Worm (Caenorhabditis elegans): ENCODE results near the gene K11G12.6.

The K11G12.6 gene

ce11 chrX:6722966-6723365 lies 6.5 kb downstream of the K11G12.6 start, which contains the start of gene smf-1:
Gene smf-1 (minus strand): TSS chrX:6723066.
- TF ChIP-seq dao-5 (tag; optimal IDR thresholded peaks at IDR 0.05) (no peak), him-1 (tag; optimal IDR thresholded peaks at IDR 0.05) (no peak), W03F9.2 (tag; optimal IDR thresholded peaks at IDR 0.05) (no peak)

ce11 chrX:6718595-6718994 lies 10.9 kb downstream of the K11G12.6 start, which contains the start of gene smf-2:
Gene smf-2 (minus strand): TSS chrX:6718695.
- TF ChIP-seq dao-5 (tag; optimal IDR thresholded peaks at IDR 0.05) (no peak), him-1 (tag; optimal IDR thresholded peaks at IDR 0.05) (no peak), W03F9.2 (tag; optimal IDR thresholded peaks at IDR 0.05) (no peak)

ce11 chrX:6713277-6713676 lies 16.2 kb downstream of the K11G12.6 start, which contains the start of gene nas-11:
Gene nas-11 (plus strand): TSS chrX:6713577.
- TF ChIP-seq dao-5 (tag; optimal IDR thresholded peaks at IDR 0.05) (no peak), W03F9.2 (tag; optimal IDR thresholded peaks at IDR 0.05) (no peak), him-1 (tag; optimal IDR thresholded peaks at IDR 0.05) (no peak)

ce11 chrX:6709238-6709637 lies 20.2 kb downstream of the K11G12.6 start, which contains the start of gene acr-3:
Gene acr-3 (plus strand): TSS chrX:6709538.
- TF ChIP-seq dao-5 (tag; optimal IDR thresholded peaks at IDR 0.05) (no peak), W03F9.2 (tag; optimal IDR thresholded peaks at IDR 0.05) (no peak), him-1 (tag; optimal IDR thresholded peaks at IDR 0.05) (no peak)

- TF ChIP-seq W03F9.2 (tag; optimal IDR thresholded peaks at IDR 0.05) (no peak), him-1 (tag; optimal IDR thresholded peaks at IDR 0.05) (no peak), dao-5 (tag; optimal IDR thresholded peaks at IDR 0.05) (no peak)
Measured at ce11 chrX:6705156-6705555, 24.3 kb downstream of the K11G12.6 start.

ce11 chrX:6702249-6702648 lies 27.2 kb downstream of the K11G12.6 start, which contains the start of gene acr-2:
Gene acr-2 (plus strand): TSS chrX:6702549.
- TF ChIP-seq W03F9.2 (tag; optimal IDR thresholded peaks at IDR 0.05) (no peak), dao-5 (tag; optimal IDR thresholded peaks at IDR 0.05) (no peak), him-1 (tag; optimal IDR thresholded peaks at IDR 0.05) (no peak)

- TF ChIP-seq him-1 (tag; optimal IDR thresholded peaks at IDR 0.05) (no peak), dao-5 (tag; optimal IDR thresholded peaks at IDR 0.05) (no peak), W03F9.2 (tag; optimal IDR thresholded peaks at IDR 0.05) (no peak)
Measured at ce11 chrX:6698267-6698666, 31.2 kb downstream of the K11G12.6 start, which contains the start of the genes F38B6.7 and F38B6.2. Gene F38B6.7 (minus strand): TSS chrX:6698367. Gene F38B6.2 (plus strand): TSS chrX:6698533.

- no peak for TF ChIP-seq dao-5 (tag; optimal IDR thresholded peaks at IDR 0.05)
- no peak for TF ChIP-seq him-1 (tag; optimal IDR thresholded peaks at IDR 0.05)
- TF ChIP-seq W03F9.2 (tag; optimal IDR thresholded peaks at IDR 0.05) = no peak
Measured at ce11 chrX:6693331-6693730, 36.1 kb downstream of the K11G12.6 start, which contains the start of gene F38B6.3. Gene F38B6.3 (plus strand): TSS chrX:6693631.

ce11 chrX:6692896-6693295 lies 36.6 kb downstream of the K11G12.6 start:
- TF ChIP-seq him-1 (tag; optimal IDR thresholded peaks at IDR 0.05) (no peak), dao-5 (tag; optimal IDR thresholded peaks at IDR 0.05) (no peak), W03F9.2 (tag; optimal IDR thresholded peaks at IDR 0.05) (no peak)

ce11 chrX:6691653-6692052 lies 37.8 kb downstream of the K11G12.6 start:
- TF ChIP-seq dao-5 (tag; optimal IDR thresholded peaks at IDR 0.05) = no peak
- TF ChIP-seq W03F9.2 (tag; optimal IDR thresholded peaks at IDR 0.05) = no peak

ce11 chrX:6689985-6690384 lies 39.5 kb downstream of the K11G12.6 start, which contains the start of gene F38B6.6:
Gene F38B6.6 (minus strand): TSS chrX:6690085.
- TF ChIP-seq him-1 (tag; optimal IDR thresholded peaks at IDR 0.05) (no peak), W03F9.2 (tag; optimal IDR thresholded peaks at IDR 0.05) (no peak), dao-5 (tag; optimal IDR thresholded peaks at IDR 0.05) (no peak)

ce11 chrX:6688953-6689562 lies 40.4 kb downstream of the K11G12.6 start:
- TF ChIP-seq him-1 (tag; optimal IDR thresholded peaks at IDR 0.05) (no peak), W03F9.2 (tag; optimal IDR thresholded peaks at IDR 0.05) (no peak), dao-5 (tag; optimal IDR thresholded peaks at IDR 0.05) (no peak)

- no peak for TF ChIP-seq W03F9.2 (tag; optimal IDR thresholded peaks at IDR 0.05)
- TF ChIP-seq dao-5 (tag; optimal IDR thresholded peaks at IDR 0.05) = no peak
Measured at ce11 chrX:6687756-6688155, 41.7 kb downstream of the K11G12.6 start.

- no peak for TF ChIP-seq dao-5 (tag; optimal IDR thresholded peaks at IDR 0.05)
- no peak for TF ChIP-seq W03F9.2 (tag; optimal IDR thresholded peaks at IDR 0.05)
- no peak for TF ChIP-seq him-1 (tag; optimal IDR thresholded peaks at IDR 0.05)
Measured at ce11 chrX:6687345-6687744, 42.1 kb downstream of the K11G12.6 start.

- no peak for TF ChIP-seq W03F9.2 (tag; optimal IDR thresholded peaks at IDR 0.05)
- TF ChIP-seq dao-5 (tag; optimal IDR thresholded peaks at IDR 0.05) = no peak
- TF ChIP-seq him-1 (tag; optimal IDR thresholded peaks at IDR 0.05) = no peak
Measured at ce11 chrX:6682683-6683082, 46.8 kb downstream of the K11G12.6 start, which contains the start of gene F38B6.8. Gene F38B6.8 (minus strand): TSS chrX:6682783.
